Worm (Caenorhabditis elegans) whole organism, L4 larva: Measurements from ENCODE around the gene F56H11.2.

Experiments
- F10B5.3 ChIP-seq: sonication (generic microtip); optimal IDR thresholded peaks from 2 replicates; lab custom pipeline; 2016; ENCODE audit warnings: mild to moderate bottlenecking, missing genetic modification characterization, missing compliant biosample characterization
- F26F4.8 ChIP-seq: fragments of 200-800 bp; sonication (Bioruptor generic); conservative IDR thresholded peaks from 2 replicates; pipeline ENCODE4 v1.3.6; 2022; ENCODE audit warnings: missing genetic modification characterization, missing compliant biosample characterization
- F44E2.7 ChIP-seq: fragments of 200-800 bp; sonication (Bioruptor generic); IDR thresholded peaks from 2 replicates; pipeline ENCODE4 v2.1.2; 2022; ENCODE audit warnings: missing genetic modification characterization, missing compliant biosample characterization
- T20F7.1 ChIP-seq: fragments of 200-800 bp; sonication (Bioruptor generic); optimal IDR thresholded peaks from 2 replicates; lab custom pipeline; 2018; ENCODE audit warnings: mild to moderate bottlenecking, missing genetic modification characterization, missing compliant biosample characterization
- T26A8.4 ChIP-seq: fragments of 200-800 bp; sonication (Bioruptor generic); IDR thresholded peaks from 2 replicates; pipeline ENCODE4 v1.3.6; 2022; ENCODE audit warnings: missing genetic modification characterization, missing compliant biosample characterization
- aha-1 ChIP-seq: fragments of 150-350 bp; peaks from one replicate; lab custom pipeline; 2014; ENCODE audit warnings: missing biosample characterization, missing genetic modification characterization
- arid-1 ChIP-seq: fragments of 200-800 bp; sonication (Bioruptor generic); conservative IDR thresholded peaks from 2 replicates; pipeline ENCODE4 v1.3.6; 2022; ENCODE audit warnings: missing genetic modification reagents, missing genetic modification characterization, missing compliant biosample characterization
- ceh-32 ChIP-seq: sonication (generic microtip); optimal IDR thresholded peaks from 2 replicates; lab custom pipeline; 2016; ENCODE audit warnings: mild to moderate bottlenecking, missing genetic modification characterization, missing compliant biosample characterization; ENCODE audit not compliant: poor library complexity
- ceh-44 ChIP-seq: fragments of 200-800 bp; sonication (Bioruptor generic); IDR thresholded peaks from 2 replicates; pipeline ENCODE4 v1.3.6; 2022; ENCODE audit warnings: missing genetic modification reagents, missing genetic modification characterization, missing compliant biosample characterization
- cey-2 ChIP-seq: sonication (generic microtip); optimal IDR thresholded peaks from 3 replicates; lab custom pipeline; 2017; ENCODE audit warnings: missing genetic modification characterization, mild to moderate bottlenecking, missing compliant biosample characterization, antibody characterized with exemption, borderline replicate concordance; ENCODE audit not compliant: insufficient read depth
- daf-12 ChIP-seq: fragments of 150-350 bp; optimal IDR thresholded peaks from 2 replicates; lab custom pipeline; 2014; ENCODE audit warnings: missing biosample characterization, missing genetic modification reagents, missing genetic modification characterization
- daf-19 ChIP-seq: fragments of 200-800 bp; sonication (Bioruptor generic); conservative IDR thresholded peaks from 2 replicates; pipeline ENCODE4 v1.3.6; 2022; ENCODE audit warnings: missing genetic modification characterization, missing compliant biosample characterization
- daf-8 ChIP-seq: fragments of 200-800 bp; sonication (Bioruptor generic); IDR thresholded peaks from 2 replicates; pipeline ENCODE4 v1.3.6; 2022; ENCODE audit warnings: missing genetic modification characterization, missing compliant biosample characterization
- dmd-6 ChIP-seq: fragments of 200-800 bp; sonication (Bioruptor generic); IDR thresholded peaks from 2 replicates; pipeline ENCODE4 v1.3.6; 2022; ENCODE audit warnings: missing genetic modification reagents, missing genetic modification characterization, missing compliant biosample characterization
- dmd-8 ChIP-seq: fragments of 200-800 bp; sonication (Bioruptor generic); IDR thresholded peaks from 2 replicates; pipeline ENCODE4 v1.3.6; 2022; ENCODE audit warnings: missing genetic modification characterization, missing compliant biosample characterization
- dmd-9 ChIP-seq: fragments of 200-800 bp; sonication (Bioruptor generic); IDR thresholded peaks from 2 replicates; pipeline ENCODE4 v1.3.6; 2022; ENCODE audit warnings: missing genetic modification reagents, missing genetic modification characterization, missing compliant biosample characterization
- dve-1 ChIP-seq: sonication (generic microtip); optimal IDR thresholded peaks from 2 replicates; lab custom pipeline; 2017; ENCODE audit warnings: antibody characterized with exemption, mild to moderate bottlenecking, missing genetic modification characterization, missing compliant biosample characterization; ENCODE audit not compliant: insufficient read depth
- gei-8 ChIP-seq: fragments of 200-800 bp; sonication (Bioruptor generic); optimal IDR thresholded peaks from 2 replicates; lab custom pipeline; 2018; ENCODE audit warnings: mild to moderate bottlenecking, missing genetic modification characterization, missing compliant biosample characterization
- hif-1 ChIP-seq, 2 experiments: sonication (generic microtip); optimal IDR thresholded peaks; 2 replicates each; lab custom pipeline; 2016 to 2017; ENCODE audit warnings: missing compliant biosample characterization in 2 of 2, missing genetic modification characterization in 2 of 2, missing genetic modification reagents in 2 of 2, missing genotype in 2 of 2, mild to moderate bottlenecking in 1 of 2
- hlh-11 ChIP-seq: fragments of 200-800 bp; sonication (Bioruptor generic); optimal IDR thresholded peaks from 2 replicates; lab custom pipeline; 2018; ENCODE audit warnings: mild to moderate bottlenecking, missing genetic modification characterization, missing compliant biosample characterization
- hlh-30 ChIP-seq: sonication (generic microtip); optimal IDR thresholded peaks from 2 replicates; lab custom pipeline; 2017; ENCODE audit warnings: antibody characterized with exemption, mild to moderate bottlenecking, missing genetic modification characterization, missing compliant biosample characterization; ENCODE audit not compliant: insufficient read depth
- lim-7 ChIP-seq: fragments of 200-800 bp; sonication (Bioruptor generic); IDR thresholded peaks from 2 replicates; pipeline ENCODE4 v1.3.6; 2022; ENCODE audit warnings: missing genetic modification characterization, missing compliant biosample characterization
- lin-1 ChIP-seq: fragments of 200-800 bp; sonication (Bioruptor generic); IDR thresholded peaks from 2 replicates; pipeline ENCODE4 v1.3.6; 2022; ENCODE audit warnings: missing genetic modification reagents, missing genetic modification characterization, missing compliant biosample characterization
- lin-13 ChIP-seq: fragments of 150-350 bp; optimal IDR thresholded peaks from 2 replicates; lab custom pipeline; 2014; ENCODE audit warnings: missing biosample characterization, missing genetic modification reagents, missing genetic modification characterization
- lin-38 ChIP-seq: fragments of 200-800 bp; sonication (Bioruptor generic); IDR thresholded peaks from 2 replicates; pipeline ENCODE4 v1.3.6; 2022; ENCODE audit warnings: missing genetic modification reagents, missing genetic modification characterization, missing compliant biosample characterization
- lin-39 ChIP-seq: fragments of 150-350 bp; optimal IDR thresholded peaks from 2 replicates; lab custom pipeline; 2014; ENCODE audit warnings: missing biosample characterization, missing genetic modification reagents, missing genetic modification characterization
- lsy-2 ChIP-seq, 2 experiments: fragments of 150-350 bp in 1 of 2; sonication (generic microtip) in 1 of 2; optimal IDR thresholded peaks; 2 replicates each; lab custom pipeline; 2014 to 2017; ENCODE audit warnings: missing biosample characterization in 2 of 2, missing genetic modification characterization in 2 of 2
- madf-9 ChIP-seq: fragments of 200-800 bp; sonication (Bioruptor generic); conservative IDR thresholded peaks from 2 replicates; pipeline ENCODE4 v1.3.6; 2022; ENCODE audit warnings: missing genetic modification reagents, missing genetic modification characterization, missing compliant biosample characterization
- mdl-1 ChIP-seq, 2 experiments: fragments of 150-350 bp in 1 of 2; sonication (generic microtip) in 1 of 2; optimal IDR thresholded peaks; 2 replicates each; lab custom pipeline; 2014 to 2017; ENCODE audit warnings: missing biosample characterization in 2 of 2, missing genetic modification characterization in 2 of 2
- mxl-2 ChIP-seq: fragments of 200-800 bp; sonication (Bioruptor generic); conservative IDR thresholded peaks from 2 replicates; pipeline ENCODE4 v1.3.6; 2022; ENCODE audit warnings: missing genetic modification reagents, missing genetic modification characterization, missing compliant biosample characterization
- nhr-10 ChIP-seq: fragments of 150-350 bp; optimal IDR thresholded peaks from 2 replicates; lab custom pipeline; 2014; ENCODE audit warnings: missing biosample characterization, missing genetic modification characterization
- nhr-102 ChIP-seq: sonication (generic microtip); optimal IDR thresholded peaks from 2 replicates; lab custom pipeline; 2016; ENCODE audit warnings: mild to moderate bottlenecking, missing genetic modification characterization, moderate library complexity, missing compliant biosample characterization
- nhr-11 ChIP-seq: fragments of 150-350 bp; optimal IDR thresholded peaks from 2 replicates; lab custom pipeline; 2014; ENCODE audit warnings: missing biosample characterization, missing genetic modification characterization
- nhr-111 ChIP-seq: fragments of 200-800 bp; sonication (Bioruptor generic); optimal IDR thresholded peaks from 2 replicates; lab custom pipeline; 2018; ENCODE audit warnings: mild to moderate bottlenecking, missing genetic modification characterization, missing compliant biosample characterization
- nhr-237 ChIP-seq: sonication (generic microtip); optimal IDR thresholded peaks from 2 replicates; lab custom pipeline; 2017; ENCODE audit warnings: missing biosample characterization, missing genetic modification characterization
- nhr-25 ChIP-seq: sonication (generic microtip); optimal IDR thresholded peaks from 2 replicates; lab custom pipeline; 2017; ENCODE audit warnings: missing genetic modification characterization, mild to moderate bottlenecking, missing compliant biosample characterization, antibody characterized with exemption, moderate library complexity, borderline replicate concordance; ENCODE audit not compliant: insufficient read depth
- nhr-28 ChIP-seq: fragments of 150-350 bp; optimal IDR thresholded peaks from 2 replicates; lab custom pipeline; 2014; ENCODE audit warnings: missing biosample characterization, missing genetic modification characterization
- nhr-76 ChIP-seq: fragments of 150-350 bp; optimal IDR thresholded peaks from 2 replicates; lab custom pipeline; 2014; ENCODE audit warnings: missing biosample characterization, missing genetic modification characterization
- nhr-77 ChIP-seq: fragments of 150-350 bp; optimal IDR thresholded peaks from 2 replicates; lab custom pipeline; 2014; ENCODE audit warnings: missing biosample characterization, missing genetic modification characterization
- php-3 ChIP-seq: fragments of 200-800 bp; sonication (Bioruptor generic); IDR thresholded peaks from 2 replicates; pipeline ENCODE4 v1.3.6; 2022; ENCODE audit warnings: missing genetic modification reagents, missing genetic modification characterization, missing compliant biosample characterization
- saeg-2 ChIP-seq: fragments of 200-800 bp; sonication (Bioruptor generic); IDR thresholded peaks from 2 replicates; pipeline ENCODE4 v1.3.6; 2022; ENCODE audit warnings: missing genetic modification reagents, missing genetic modification characterization, missing compliant biosample characterization
- set-16 ChIP-seq: fragments of 200-800 bp; sonication (Bioruptor generic); IDR thresholded peaks from 2 replicates; pipeline ENCODE4 v1.3.6; 2022; ENCODE audit warnings: missing genetic modification reagents, missing genetic modification characterization, missing compliant biosample characterization
- skn-1 ChIP-seq: fragments of 150-350 bp; optimal IDR thresholded peaks from 2 replicates; lab custom pipeline; 2014; ENCODE audit warnings: missing biosample characterization, missing genetic modification characterization
- unc-62 ChIP-seq, 3 experiments: fragments of 150-350 bp in 1 of 3; sonication (generic microtip); optimal IDR thresholded peaks in 2 of 3; peaks in 1 of 3; 1 replicate in 1 of 3; 2 replicates in 2 of 3; lab custom pipeline; 2014 to 2017; ENCODE audit warnings: missing biosample characterization in 3 of 3, missing genetic modification characterization in 3 of 3, missing genetic modification reagents in 3 of 3, missing genotype in 1 of 3
- vab-7 ChIP-seq: fragments of 200-800 bp; sonication (Bioruptor generic); IDR thresholded peaks from 2 replicates; pipeline ENCODE4 v1.3.6; 2022; ENCODE audit warnings: missing genetic modification reagents, missing genetic modification characterization, missing compliant biosample characterization
- zfp-2 ChIP-seq: sonication (generic microtip); optimal IDR thresholded peaks from 2 replicates; lab custom pipeline; 2016; ENCODE audit warnings: mild to moderate bottlenecking, missing genetic modification characterization, missing compliant biosample characterization
- zip-2 ChIP-seq: fragments of 150-350 bp; optimal IDR thresholded peaks from 2 replicates; lab custom pipeline; 2014; ENCODE audit warnings: missing biosample characterization, missing genetic modification characterization
- ztf-11 ChIP-seq: fragments of 150-350 bp; optimal IDR thresholded peaks from 2 replicates; lab custom pipeline; 2014; ENCODE audit warnings: missing biosample characterization, missing genetic modification characterization
- ztf-7 ChIP-seq: fragments of 150-350 bp; optimal IDR thresholded peaks from 2 replicates; lab custom pipeline; 2014; ENCODE audit warnings: missing biosample characterization, missing genetic modification characterization

The F56H11.2 gene

ce11 chrIV:9516831-9517230 lies 16.1 kb downstream of the F56H11.2 start, which contains the start of gene C33A12.19:
C33A12.19 (plus strand) TSS chrIV:9516999.
- TF ChIP-seq hif-1 (tag; optimal IDR thresholded peaks at IDR 0.05; lab: Kevin White, UChicago) (no peak), vab-7 (GFP tag; lab: Robert Waterston, UW) (no peak), zfp-2 (no peak), nhr-25 (tag; lab: Kevin White, UChicago) (no peak), lsy-2 (tag; optimal IDR thresholded peaks at IDR 0.05; lab: Kevin White, UChicago) (peak in 1 of 2 experiments; percentile 37), madf-9 (GFP tag; lab: Robert Waterston, UW) (no peak), lim-7 (GFP tag; lab: Robert Waterston, UW) (no peak), hlh-30 (tag; lab: Kevin White, UChicago) (peak; percentile 53), nhr-11 (tag; lab: Kevin White, UChicago) (no peak), F26F4.8 (no peak), skn-1 (tag; lab: Kevin White, UChicago) (no peak), dmd-6 (GFP tag; lab: Robert Waterston, UW) (peak; percentile 36), nhr-76 (tag; lab: Kevin White, UChicago) (no peak), hlh-11 (peak; percentile 50), php-3 (no peak), aha-1 (tag; lab: Kevin White, UChicago) (no peak), daf-12 (tag; lab: Kevin White, UChicago) (no peak), cey-2 (tag; lab: Kevin White, UChicago) (peak; percentile 20), F44E2.7 (GFP tag; lab: Robert Waterston, UW) (no peak), T20F7.1 (GFP tag; lab: Kevin White, UChicago) (no peak), ceh-44 (no peak), nhr-28 (tag; lab: Kevin White, UChicago) (peak; percentile 56), mdl-1 (tag; optimal IDR thresholded peaks at IDR 0.05; lab: Kevin White, UChicago) (peak in 1 of 2 experiments; percentile 74), daf-8 (no peak), ceh-32 (tag; lab: Kevin White, UChicago) (no peak), ztf-7 (tag; lab: Kevin White, UChicago) (no peak), unc-62 (GFP tag; optimal IDR thresholded peaks at IDR 0.05 in 1 of 2; lab: Kevin White, UChicago) (peak in 1 of 2 experiments; percentile 88), unc-62 (tag; optimal IDR thresholded peaks at IDR 0.05; lab: Kevin White, UChicago) (no peak), nhr-77 (tag; lab: Kevin White, UChicago) (peak; percentile 19), nhr-237 (no peak), daf-19 (GFP tag; lab: Robert Waterston, UW) (no peak), F10B5.3 (tag; lab: Kevin White, UChicago) (no peak), lin-39 (no peak), dve-1 (peak; percentile 34)

- TF ChIP-seq dve-1 = peak; percentile 40
- no peak for TF ChIP-seq lin-13 (GFP tag; lab: Kevin White, UChicago)
- TF ChIP-seq dmd-9 (GFP tag; lab: Robert Waterston, UW) = no peak
- peak; percentile 76 for TF ChIP-seq zip-2 (tag; lab: Kevin White, UChicago)
- TF ChIP-seq lin-1 (GFP tag; lab: Robert Waterston, UW) = no peak
- no peak for TF ChIP-seq set-16 (GFP tag; lab: Robert Waterston, UW)
- no peak for TF ChIP-seq gei-8 (GFP tag; lab: Kevin White, UChicago)
- peak; percentile 55 for TF ChIP-seq T20F7.1 (GFP tag; lab: Kevin White, UChicago)
- TF ChIP-seq arid-1 (GFP tag; lab: Robert Waterston, UW) = no peak
- TF ChIP-seq lin-38 (GFP tag; lab: Robert Waterston, UW) = no peak
- TF ChIP-seq nhr-25 (tag; lab: Kevin White, UChicago) = no peak
- TF ChIP-seq hlh-30 (tag; lab: Kevin White, UChicago) = peak; percentile 10
- TF ChIP-seq mxl-2 (GFP tag; lab: Robert Waterston, UW) = no peak
- no peak for TF ChIP-seq dmd-8 (GFP tag; lab: Robert Waterston, UW)
- no peak for TF ChIP-seq madf-9 (GFP tag; lab: Robert Waterston, UW)
- TF ChIP-seq saeg-2 (GFP tag; lab: Robert Waterston, UW) = no peak
- no peak for TF ChIP-seq nhr-10
- TF ChIP-seq F10B5.3 (tag; lab: Kevin White, UChicago) = no peak
- no peak for TF ChIP-seq nhr-111 (GFP tag; lab: Kevin White, UChicago)
- TF ChIP-seq nhr-28 (tag; lab: Kevin White, UChicago) = peak; percentile 14
- no peak for TF ChIP-seq php-3
- TF ChIP-seq nhr-102 (tag; lab: Kevin White, UChicago) = no peak
- TF ChIP-seq T26A8.4 (GFP tag; lab: Robert Waterston, UW) = no peak
- TF ChIP-seq ztf-11 (tag; lab: Kevin White, UChicago) = no peak
- no peak for TF ChIP-seq daf-8
These were observed 18.8 kb downstream of the F56H11.2 start for ce11 chrIV:9514132-9514531.
